Fruit fly (Drosophila melanogaster) S2 (cell line): Measurements from ENCODE around the gene CG6785.

Source experiments
- CG8478 ChIP-seq: fragments of >200 bp; optimal IDR thresholded peaks from 2 replicates; lab custom pipeline; 2018
- CTCF ChIP-seq, 2 experiments: fragments of >200 bp; optimal IDR thresholded peaks; 2 replicates each; lab custom pipeline; 2018

dm6 chr2L:12092041-12092440, 47.0 kb upstream of the CG6785 start:
- TF ChIP-seq CG8478 (lab: Kevin White, UChicago) (no peak), CTCF (optimal IDR thresholded peaks at IDR 0.05; lab: Kevin White, UChicago) (no peak)
